Worm (Caenorhabditis elegans) whole organism, midembryonic: ENCODE results near the gene tmed-1.

Experiments
- T22C8.4 ChIP-seq: fragments of 200-800 bp; sonication (Bioruptor generic); IDR thresholded peaks from 2 replicates; pipeline ENCODE4 v1.3.6; 2022; ENCODE audit warnings: missing genetic modification characterization, missing compliant biosample characterization
- cog-1 ChIP-seq: sonication (generic microtip); optimal IDR thresholded peaks from 2 replicates; lab custom pipeline; 2016; ENCODE audit warnings: missing genetic modification characterization, missing compliant biosample characterization
- flt-1 ChIP-seq: fragments of 200-800 bp; sonication (Bioruptor generic); IDR thresholded peaks from 2 replicates; pipeline ENCODE4 v1.3.6; 2022; ENCODE audit warnings: missing genetic modification characterization, missing compliant biosample characterization
- med-1 ChIP-seq: sonication (generic microtip); optimal IDR thresholded peaks from 2 replicates; lab custom pipeline; 2017; ENCODE audit warnings: missing genetic modification characterization, mild to moderate bottlenecking, missing compliant biosample characterization, antibody characterized with exemption, missing genetic modification reagents; ENCODE audit not compliant: insufficient read depth
- tab-1 ChIP-seq: fragments of 200-800 bp; sonication (Bioruptor generic); IDR thresholded peaks from 2 replicates; pipeline ENCODE4 v1.3.6; 2022; ENCODE audit warnings: missing genetic modification characterization, missing compliant biosample characterization
- ztf-23 ChIP-seq: fragments of 200-800 bp; sonication (Bioruptor generic); IDR thresholded peaks from 2 replicates; pipeline ENCODE4 v1.3.6; 2022; ENCODE audit warnings: missing genetic modification reagents, missing genetic modification characterization, missing compliant biosample characterization

DNA sequence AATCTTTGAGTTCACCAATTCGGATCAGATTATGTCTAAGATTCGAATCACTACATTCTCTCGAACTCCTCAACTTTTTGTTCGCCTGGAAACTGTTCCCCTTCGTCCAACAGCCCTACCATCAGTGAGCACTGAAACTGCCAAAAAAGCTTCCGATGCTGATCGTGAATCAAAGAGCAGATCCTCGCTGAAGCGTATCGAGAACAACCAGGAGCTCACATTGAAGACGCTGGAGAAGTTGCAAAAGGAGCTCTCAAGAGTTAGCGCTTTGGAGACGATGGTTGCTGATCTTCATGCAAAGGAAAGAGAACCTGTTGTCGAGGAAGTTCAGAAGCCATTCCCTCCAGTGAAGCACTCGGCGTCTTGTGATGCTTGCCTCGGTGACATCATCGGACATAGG lies 43.2 kb downstream of the tmed-1 start:
- no peak for TF ChIP-seq flt-1 (GFP tag; lab: Robert Waterston, UW)
- TF ChIP-seq T22C8.4: no peak
- TF ChIP-seq cog-1 (tag; lab: Kevin White, UChicago): no peak
- TF ChIP-seq ztf-23 (GFP tag; lab: Robert Waterston, UW): no peak
- no peak for TF ChIP-seq tab-1
- TF ChIP-seq med-1 (GFP tag; lab: Kevin White, UChicago): no peak
